Worm (Caenorhabditis elegans) whole organism, late embryonic: ENCODE results near the gene F26F4.8.

Experiments used
- C08G9.2 ChIP-seq: sonication (generic microtip); optimal IDR thresholded peaks from 2 replicates; lab custom pipeline; 2016; ENCODE audit warnings: mild to moderate bottlenecking, missing genetic modification characterization, moderate library complexity, missing compliant biosample characterization
- C38D4.7 ChIP-seq: fragments of 200-800 bp; sonication (Bioruptor generic); optimal IDR thresholded peaks from 2 replicates; lab custom pipeline; 2018; ENCODE audit warnings: mild to moderate bottlenecking, missing genetic modification characterization, moderate library complexity, missing compliant biosample characterization
- F13H6.1 ChIP-seq: sonication (generic microtip); optimal IDR thresholded peaks from 2 replicates; lab custom pipeline; 2016; ENCODE audit warnings: missing genetic modification characterization, missing compliant biosample characterization
- K09A11.1 ChIP-seq: sonication (generic microtip); optimal IDR thresholded peaks from 2 replicates; lab custom pipeline; 2017; ENCODE audit warnings: antibody characterized with exemption, mild to moderate bottlenecking, missing genetic modification characterization, missing compliant biosample characterization; ENCODE audit not compliant: insufficient read depth
- ceh-19 ChIP-seq: fragments of 200-800 bp; sonication (Bioruptor generic); optimal IDR thresholded peaks from 2 replicates; lab custom pipeline; 2018; ENCODE audit warnings: mild to moderate bottlenecking, missing genetic modification characterization, missing compliant biosample characterization
- ceh-2 ChIP-seq: sonication (generic microtip); optimal IDR thresholded peaks from 2 replicates; lab custom pipeline; 2016; ENCODE audit warnings: missing genotype, missing genetic modification characterization, missing compliant biosample characterization
- ceh-22 ChIP-seq: sonication (generic microtip); optimal IDR thresholded peaks from 2 replicates; lab custom pipeline; 2017; ENCODE audit warnings: missing biosample characterization, missing genetic modification characterization
- ceh-24 ChIP-seq: sonication (generic microtip); optimal IDR thresholded peaks from 2 replicates; lab custom pipeline; 2016; ENCODE audit warnings: mild to moderate bottlenecking, missing genetic modification characterization, missing compliant biosample characterization
- ceh-30 ChIP-seq: fragments of 150-350 bp; optimal IDR thresholded peaks from 2 replicates; lab custom pipeline; 2014; ENCODE audit warnings: missing biosample characterization, missing genetic modification characterization
- ceh-31 ChIP-seq: sonication (generic microtip); optimal IDR thresholded peaks from 2 replicates; lab custom pipeline; 2016; ENCODE audit warnings: missing genetic modification characterization, missing compliant biosample characterization
- ceh-45 ChIP-seq: fragments of 200-800 bp; sonication (Bioruptor generic); IDR thresholded peaks from 2 replicates; pipeline ENCODE4 v1.3.6; 2022; ENCODE audit warnings: missing genetic modification reagents, missing genetic modification characterization, missing compliant biosample characterization
- ceh-9 ChIP-seq: sonication (generic microtip); optimal IDR thresholded peaks from 2 replicates; lab custom pipeline; 2016; ENCODE audit warnings: mild to moderate bottlenecking, missing genetic modification characterization, inconsistent platforms, missing compliant biosample characterization
- che-1 ChIP-seq: sonication (generic microtip); optimal IDR thresholded peaks from 2 replicates; lab custom pipeline; 2016; ENCODE audit warnings: mild to moderate bottlenecking, missing genetic modification characterization, missing compliant biosample characterization
- dve-1 ChIP-seq: sonication (generic microtip); optimal IDR thresholded peaks from 2 replicates; lab custom pipeline; 2017; ENCODE audit warnings: antibody characterized with exemption, mild to moderate bottlenecking, missing genetic modification characterization, missing compliant biosample characterization
- elt-2 ChIP-seq: sonication (generic microtip); optimal IDR thresholded peaks from 2 replicates; lab custom pipeline; 2016; ENCODE audit warnings: missing genetic modification reagents, missing genetic modification characterization, missing compliant biosample characterization
- elt-4 ChIP-seq: sonication (generic microtip); optimal IDR thresholded peaks from 2 replicates; lab custom pipeline; 2016; ENCODE audit warnings: missing genetic modification characterization, missing compliant biosample characterization
- ets-4 ChIP-seq: sonication (generic microtip); optimal IDR thresholded peaks from 2 replicates; lab custom pipeline; 2016; ENCODE audit warnings: missing genetic modification characterization, missing compliant biosample characterization
- eyg-1 ChIP-seq: sonication (generic microtip); optimal IDR thresholded peaks from 2 replicates; lab custom pipeline; 2016; ENCODE audit warnings: missing genotype, missing genetic modification characterization, missing compliant biosample characterization
- fkh-10 ChIP-seq: fragments of 150-350 bp; optimal IDR thresholded peaks from 2 replicates; lab custom pipeline; 2014; ENCODE audit warnings: missing biosample characterization, missing genetic modification reagents, missing genetic modification characterization
- fkh-6 ChIP-seq: sonication (generic microtip); optimal IDR thresholded peaks from 2 replicates; lab custom pipeline; 2016; ENCODE audit warnings: missing genetic modification characterization, missing compliant biosample characterization
- hlh-13 ChIP-seq: fragments of 200-800 bp; sonication (Bioruptor generic); optimal IDR thresholded peaks from 2 replicates; lab custom pipeline; 2018; ENCODE audit warnings: mild to moderate bottlenecking, missing genetic modification characterization, missing compliant biosample characterization
- hlh-15 ChIP-seq: sonication (generic microtip); optimal IDR thresholded peaks from 2 replicates; lab custom pipeline; 2016; ENCODE audit warnings: missing genetic modification characterization, missing compliant biosample characterization
- hlh-30 ChIP-seq: sonication (generic microtip); optimal IDR thresholded peaks from 2 replicates; lab custom pipeline; 2017; ENCODE audit warnings: antibody characterized with exemption, missing genetic modification characterization, missing compliant biosample characterization; ENCODE audit not compliant: insufficient read depth
- hlh-8 ChIP-seq: sonication (generic microtip); optimal IDR thresholded peaks from 2 replicates; lab custom pipeline; 2016; ENCODE audit warnings: missing genotype, missing genetic modification characterization, missing compliant biosample characterization
- madf-2 ChIP-seq: sonication (generic microtip); optimal IDR thresholded peaks from 2 replicates; lab custom pipeline; 2017; ENCODE audit warnings: missing genetic modification characterization, missing compliant biosample characterization
- mec-3 ChIP-seq: sonication (generic microtip); optimal IDR thresholded peaks from 2 replicates; lab custom pipeline; 2016; ENCODE audit warnings: borderline replicate concordance, missing genetic modification characterization, missing compliant biosample characterization
- nfya-1 ChIP-seq: sonication (generic microtip); optimal IDR thresholded peaks from 2 replicates; lab custom pipeline; 2017; ENCODE audit warnings: missing genetic modification characterization, mild to moderate bottlenecking, missing compliant biosample characterization, antibody characterized with exemption, moderate library complexity
- nhr-11 ChIP-seq: fragments of 150-350 bp; optimal IDR thresholded peaks from 2 replicates; lab custom pipeline; 2014; ENCODE audit warnings: missing biosample characterization, missing genetic modification characterization
- nhr-232 ChIP-seq: sonication (generic microtip); optimal IDR thresholded peaks from 2 replicates; lab custom pipeline; 2016; ENCODE audit warnings: missing genetic modification characterization, missing compliant biosample characterization
- npax-4 ChIP-seq: sonication (generic microtip); optimal IDR thresholded peaks from 2 replicates; lab custom pipeline; 2016; ENCODE audit warnings: missing genetic modification characterization, missing compliant biosample characterization
- odd-2 ChIP-seq: sonication (generic microtip); optimal IDR thresholded peaks from 2 replicates; lab custom pipeline; 2017; ENCODE audit warnings: antibody characterized with exemption, mild to moderate bottlenecking, missing genetic modification characterization, missing compliant biosample characterization
- pax-1 ChIP-seq: fragments of 150-350 bp; optimal IDR thresholded peaks from 2 replicates; lab custom pipeline; 2014; ENCODE audit warnings: missing biosample characterization, missing genetic modification characterization
- pqm-1 ChIP-seq: sonication (generic microtip); optimal IDR thresholded peaks from 2 replicates; lab custom pipeline; 2016; ENCODE audit warnings: missing genetic modification characterization, missing compliant biosample characterization
- pros-1 ChIP-seq: fragments of 150-350 bp; optimal IDR thresholded peaks from 2 replicates; lab custom pipeline; 2014; ENCODE audit warnings: missing biosample characterization, missing genetic modification reagents, missing genetic modification characterization
- syd-9 ChIP-seq: sonication (generic microtip); optimal IDR thresholded peaks from 2 replicates; lab custom pipeline; 2016; ENCODE audit warnings: mild to moderate bottlenecking, missing genetic modification characterization, moderate library complexity, missing compliant biosample characterization
- tbx-7 ChIP-seq: sonication (generic microtip); optimal IDR thresholded peaks from 2 replicates; lab custom pipeline; 2016; ENCODE audit warnings: missing genotype, missing genetic modification characterization, missing compliant biosample characterization
- ttx-3 ChIP-seq: sonication (generic microtip); optimal IDR thresholded peaks from 2 replicates; lab custom pipeline; 2016; ENCODE audit warnings: missing genetic modification reagents, missing genetic modification characterization, missing compliant biosample characterization
- unc-42 ChIP-seq: sonication (generic microtip); optimal IDR thresholded peaks from 2 replicates; lab custom pipeline; 2016; ENCODE audit warnings: missing genotype, missing genetic modification characterization, missing compliant biosample characterization
- zip-5 ChIP-seq: sonication (generic microtip); optimal IDR thresholded peaks from 2 replicates; lab custom pipeline; 2016; ENCODE audit warnings: missing genetic modification characterization, missing compliant biosample characterization
- ztf-16 ChIP-seq: sonication (generic microtip); optimal IDR thresholded peaks from 2 replicates; lab custom pipeline; 2017; ENCODE audit warnings: missing genetic modification characterization, missing compliant biosample characterization

F26F4.8 gene

DNA sequence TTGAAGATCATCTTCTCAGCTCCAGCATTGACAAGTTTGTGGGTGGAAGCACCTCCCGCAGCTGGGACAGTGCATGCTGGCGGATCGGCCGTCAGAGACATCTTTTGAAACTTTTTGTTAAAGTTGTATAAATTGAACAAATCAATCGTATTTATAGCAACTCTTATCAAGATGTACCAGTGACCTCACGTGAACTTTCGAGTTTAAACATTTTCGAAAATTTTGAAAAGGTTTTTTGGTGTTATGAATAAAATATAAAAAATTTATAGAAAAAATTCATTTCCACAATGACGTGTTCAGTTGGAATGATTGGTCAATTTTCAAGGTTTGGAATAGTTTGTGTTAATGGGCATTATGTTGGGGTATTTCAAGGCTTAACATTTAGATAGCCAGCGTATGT is 36.6 kb downstream of the F26F4.8 start, which contains the start of the genes msd-4 and C35D10.3:
msd-4 (minus strand) TSS at position 101 of the 400 bp plus-strand sequence.
C35D10.3 (plus strand) TSS at position 279 of the 400 bp plus-strand sequence.
- TF ChIP-seq hlh-13 (no peak), che-1 (tag; lab: Kevin White, UChicago) (no peak), hlh-30 (tag; lab: Kevin White, UChicago) (no peak), ceh-30 (tag; lab: Kevin White, UChicago) (no peak), ceh-22 (tag; lab: Kevin White, UChicago) (no peak), nhr-11 (tag; lab: Kevin White, UChicago) (no peak), ceh-24 (tag; lab: Kevin White, UChicago) (no peak), mec-3 (tag; lab: Kevin White, UChicago) (no peak), fkh-6 (tag; lab: Kevin White, UChicago) (no peak), unc-42 (tag; lab: Kevin White, UChicago) (no peak), pros-1 (no peak), eyg-1 (tag; lab: Kevin White, UChicago) (no peak), nfya-1 (no peak), hlh-8 (tag; lab: Kevin White, UChicago) (no peak), ceh-45 (GFP tag; lab: Robert Waterston, UW) (no peak), C08G9.2 (tag; lab: Kevin White, UChicago) (no peak), pax-1 (no peak), npax-4 (no peak), ceh-19 (no peak)

- TF ChIP-seq ceh-30 (tag; lab: Kevin White, UChicago) (no peak), dve-1 (tag; lab: Kevin White, UChicago) (no peak), fkh-10 (GFP tag; lab: Kevin White, UChicago) (no peak), ztf-16 (tag; lab: Kevin White, UChicago) (no peak), K09A11.1 (tag; lab: Kevin White, UChicago) (no peak), tbx-7 (tag; lab: Kevin White, UChicago) (no peak), hlh-30 (tag; lab: Kevin White, UChicago) (no peak)
Observed at ce11 chrIII:4866762-4867161, 38.5 kb downstream of the F26F4.8 start, which contains the start of gene C35D10.17. C35D10.17 (plus strand) TSS chrIII:4867062.

DNA sequence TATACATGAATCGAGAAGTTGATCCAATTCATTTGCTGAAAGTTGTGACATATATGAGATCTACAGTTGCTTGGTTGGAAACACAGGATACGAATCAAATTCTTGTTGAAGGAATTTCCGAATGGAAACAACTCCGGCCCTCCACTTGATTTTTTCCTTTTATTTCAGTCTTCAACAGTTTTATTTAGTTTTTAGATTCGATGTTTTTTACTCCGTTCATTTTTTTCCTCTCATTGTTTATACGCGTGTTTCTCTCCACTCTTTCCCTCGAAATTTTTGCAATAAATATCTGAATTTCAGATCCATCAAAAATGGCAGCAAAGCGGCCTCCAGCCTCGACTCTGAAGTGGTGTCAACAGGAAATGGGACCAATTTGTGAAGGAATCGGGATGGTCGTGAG is 42.1 kb downstream of the F26F4.8 start, which contains the start of gene coq-8:
coq-8 (plus strand) TSS at position 301 of the 400 bp plus-strand sequence.
- TF ChIP-seq ceh-9 (tag; lab: Kevin White, UChicago) (no peak), elt-4 (tag; lab: Kevin White, UChicago) (no peak), hlh-15 (tag; lab: Kevin White, UChicago) (no peak), F13H6.1 (tag; lab: Kevin White, UChicago) (no peak), hlh-8 (tag; lab: Kevin White, UChicago) (no peak), npax-4 (no peak), eyg-1 (tag; lab: Kevin White, UChicago) (no peak), ztf-16 (tag; lab: Kevin White, UChicago) (no peak), syd-9 (tag; lab: Kevin White, UChicago) (no peak), zip-5 (tag; lab: Kevin White, UChicago) (no peak), nhr-232 (tag; lab: Kevin White, UChicago) (no peak), odd-2 (tag; lab: Kevin White, UChicago) (no peak), C38D4.7 (GFP tag; lab: Kevin White, UChicago) (no peak)

DNA sequence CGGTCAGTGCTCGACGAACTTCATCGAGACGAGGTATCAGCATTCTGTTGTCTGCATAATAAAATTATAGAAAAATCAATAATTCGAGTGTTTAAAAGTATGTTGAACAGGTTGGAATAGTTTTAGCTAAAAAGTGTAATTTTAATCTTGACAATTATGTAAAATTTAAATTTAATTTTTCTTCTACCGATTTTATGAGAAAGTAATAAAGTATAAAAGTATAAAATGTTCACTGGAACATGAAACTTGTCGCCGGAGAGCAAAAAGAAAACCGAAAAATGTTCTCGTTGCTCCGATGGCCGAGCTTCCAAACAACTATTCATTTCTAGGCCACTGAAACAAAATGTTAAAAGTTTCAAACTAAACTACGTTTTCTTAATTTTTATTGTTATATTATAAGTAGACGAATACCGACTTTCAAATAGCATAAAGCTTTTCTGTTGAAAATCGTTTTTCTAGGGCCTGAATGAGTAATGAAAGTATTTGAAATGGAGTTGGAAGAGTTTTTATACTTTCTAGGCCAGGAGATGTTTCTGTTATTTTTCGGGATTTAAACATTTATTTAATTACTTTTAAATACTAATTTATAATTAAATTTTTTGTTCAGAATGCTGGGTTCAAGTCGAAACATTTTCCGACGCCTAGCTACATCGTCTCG is 43.4 kb downstream of the F26F4.8 start, which contains the start of the genes C35D10.10 and C35D10.5:
C35D10.10 (minus strand) TSS at position 51 of the 658 bp plus-strand sequence.
C35D10.5 (plus strand) TSS at position 608 of the 658 bp plus-strand sequence.
- TF ChIP-seq pqm-1 (tag; lab: Kevin White, UChicago) (no peak), ceh-2 (tag; lab: Kevin White, UChicago) (peak; percentile 66), madf-2 (tag; lab: Kevin White, UChicago) (no peak), ceh-31 (tag; lab: Kevin White, UChicago) (peak; percentile 37), ttx-3 (no peak), che-1 (tag; lab: Kevin White, UChicago) (no peak), zip-5 (tag; lab: Kevin White, UChicago) (peak; percentile 31), elt-2 (tag; lab: Kevin White, UChicago) (peak; percentile 13), ceh-30 (tag; lab: Kevin White, UChicago) (no peak), pax-1 (no peak), ets-4 (tag; lab: Kevin White, UChicago) (peak; percentile 83), tbx-7 (tag; lab: Kevin White, UChicago) (peak; percentile 28)
